Fruit fly (Drosophila melanogaster): ENCODE data around the gene CG8891.

CG8891 gene

DNA sequence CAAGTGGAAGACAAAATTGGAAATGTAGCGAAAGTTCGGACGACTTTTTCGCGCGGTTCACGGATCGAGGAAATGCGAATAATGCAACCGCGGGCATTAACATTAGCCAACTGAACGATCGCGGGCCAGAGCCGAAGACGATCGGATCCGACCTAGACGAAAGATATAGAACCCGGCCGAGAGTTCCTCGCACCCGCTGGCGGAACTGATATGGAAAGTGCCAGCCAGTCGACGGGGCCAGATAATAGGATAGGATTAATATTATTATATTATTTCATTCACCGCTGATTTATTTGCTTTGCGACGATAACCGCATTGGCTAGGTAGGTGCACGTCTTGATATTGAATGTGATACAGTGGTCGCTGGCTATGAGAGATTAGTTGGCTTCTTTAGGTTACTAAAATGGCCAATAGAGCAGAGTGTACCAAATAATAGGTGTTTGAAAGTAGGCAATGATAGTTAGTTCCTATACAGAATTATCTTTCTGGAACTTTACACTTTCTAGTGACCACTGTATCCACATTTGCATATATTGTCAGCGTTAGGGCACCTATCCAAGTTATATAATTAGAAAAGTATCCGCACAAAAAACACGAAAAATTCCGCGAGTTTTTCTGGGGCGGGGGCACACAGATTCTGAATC, 20.3 kb upstream of the CG8891 start:
- peak; percentile 60 for TF ChIP-seq CG12605 (GFP tag; IDR thresholded peaks at IDR 0.05)
- TF ChIP-seq D1 (tag; optimal IDR thresholded peaks at IDR 0.05) = no peak
- peak; percentile 80 for TF ChIP-seq EcR (GFP tag; optimal IDR thresholded peaks at IDR 0.05)
- TF ChIP-seq gl (tag; optimal IDR thresholded peaks at IDR 0.05) = no peak
- peak; percentile 78 for TF ChIP-seq CG8301 (tag; optimal IDR thresholded peaks at IDR 0.05)
- no peak for TF ChIP-seq CG13204 (GFP tag; optimal IDR thresholded peaks at IDR 0.05)
- TF ChIP-seq CG4496 (GFP tag; IDR thresholded peaks at IDR 0.05) = peak; percentile 87
- peak; percentile 52 for TF ChIP-seq CG15710 (tag; optimal IDR thresholded peaks at IDR 0.05)
- TF ChIP-seq CG34367 (tag; optimal IDR thresholded peaks at IDR 0.05) = peak; percentile 54
- TF ChIP-seq Snoo (tag; optimal IDR thresholded peaks at IDR 0.05) = peak; percentile 37
- TF ChIP-seq CG14655 (GFP tag; optimal IDR thresholded peaks at IDR 0.05) = peak; percentile 84
- peak; percentile 65 for TF ChIP-seq Pif1B (GFP tag; optimal IDR thresholded peaks at IDR 0.05)
- TF ChIP-seq CG8159 (tag; optimal IDR thresholded peaks at IDR 0.05) = peak; percentile 62
- peak; percentile 36; the same call in 1 of the 2 replicates for TF ChIP-seq CG10348 (GFP tag; IDR thresholded peaks at IDR 0.05)
- TF ChIP-seq Pif1A (GFP tag; optimal IDR thresholded peaks at IDR 0.05) = peak; percentile 68
- peak; percentile 83 for TF ChIP-seq rn (GFP tag; IDR thresholded peaks at IDR 0.05)
- TF ChIP-seq fd96Ca (GFP tag; IDR thresholded peaks at IDR 0.05) = peak; percentile 92
- peak; percentile 53 for TF ChIP-seq CG9948 (tag; optimal IDR thresholded peaks at IDR 0.05)
- TF ChIP-seq CG32121 (GFP tag; IDR thresholded peaks at IDR 0.05) = peak; percentile 87
- TF ChIP-seq CG17806 (tag; optimal IDR thresholded peaks at IDR 0.05) = peak; percentile 48
- TF ChIP-seq Ets98B (GFP tag; IDR thresholded peaks at IDR 0.05) = peak; percentile 90

DNA sequence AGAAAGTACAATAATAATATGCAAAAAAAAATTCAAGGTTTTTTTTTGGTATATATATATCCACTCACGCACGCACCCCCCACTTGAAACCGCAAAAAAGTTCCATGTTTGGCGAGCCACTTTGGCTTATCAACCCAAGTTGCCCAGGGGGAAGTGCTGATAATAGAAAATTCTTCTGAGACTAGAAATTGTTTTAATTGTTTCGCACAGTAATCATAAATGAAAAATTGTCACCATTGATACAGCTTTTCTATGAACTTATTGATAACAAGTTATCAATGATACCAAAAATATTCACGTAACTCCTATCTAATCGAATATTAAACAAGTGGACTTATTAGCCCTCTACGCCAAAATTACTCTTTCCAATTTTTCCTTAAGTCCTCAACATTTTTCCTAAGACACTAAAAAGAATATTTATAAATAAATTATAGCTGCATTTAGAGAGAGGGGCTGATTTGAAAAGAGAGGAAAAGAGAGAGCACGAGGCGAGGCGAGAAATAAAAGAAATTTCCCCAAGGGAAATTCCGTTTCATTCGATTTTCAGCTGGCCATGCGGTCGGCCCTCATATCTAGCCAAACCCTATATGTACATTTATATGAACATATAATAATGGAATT, 19.5 kb upstream of the CG8891 start:
- TF ChIP-seq CG8159 (tag; optimal IDR thresholded peaks at IDR 0.05) (no peak), fd96Ca (GFP tag; IDR thresholded peaks at IDR 0.05) (no peak), Snoo (tag; optimal IDR thresholded peaks at IDR 0.05) (no peak), CG17806 (tag; optimal IDR thresholded peaks at IDR 0.05) (no peak), CG15710 (tag; optimal IDR thresholded peaks at IDR 0.05) (no peak), CG13204 (GFP tag; optimal IDR thresholded peaks at IDR 0.05) (no peak)

DNA sequence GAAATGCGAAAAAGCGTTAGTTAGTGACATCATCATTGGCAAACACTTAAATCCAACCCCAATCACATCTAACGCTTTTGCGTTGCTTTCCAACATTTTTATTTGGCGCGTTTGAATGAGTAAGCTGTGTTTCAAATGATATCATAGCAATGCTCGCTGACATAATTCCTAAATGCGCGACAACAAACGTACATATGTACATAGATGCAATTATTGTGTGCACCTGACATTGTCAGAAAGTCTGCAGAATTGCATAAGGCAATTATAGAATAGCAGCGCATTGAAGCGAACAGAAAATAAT, 19.0 kb upstream of the CG8891 start:
- TF ChIP-seq CG10348 (GFP tag; IDR thresholded peaks at IDR 0.05) (no peak), D1 (tag; optimal IDR thresholded peaks at IDR 0.05) (no peak), Ets98B (GFP tag; IDR thresholded peaks at IDR 0.05) (no peak), CG9948 (tag; optimal IDR thresholded peaks at IDR 0.05) (no peak), Pif1A (GFP tag; optimal IDR thresholded peaks at IDR 0.05) (no peak), CG17806 (tag; optimal IDR thresholded peaks at IDR 0.05) (no peak), CG32121 (GFP tag; IDR thresholded peaks at IDR 0.05) (no peak), rn (GFP tag; IDR thresholded peaks at IDR 0.05) (no peak), CG15710 (tag; optimal IDR thresholded peaks at IDR 0.05) (no peak), CG12605 (GFP tag; IDR thresholded peaks at IDR 0.05) (no peak), Snoo (tag; optimal IDR thresholded peaks at IDR 0.05) (no peak), CG8159 (tag; optimal IDR thresholded peaks at IDR 0.05) (no peak), gl (tag; optimal IDR thresholded peaks at IDR 0.05) (no peak), CG34367 (tag; optimal IDR thresholded peaks at IDR 0.05) (no peak), CG8301 (tag; optimal IDR thresholded peaks at IDR 0.05) (no peak), CG14655 (GFP tag; optimal IDR thresholded peaks at IDR 0.05) (no peak), fd96Ca (GFP tag; IDR thresholded peaks at IDR 0.05) (no peak), CG13204 (GFP tag; optimal IDR thresholded peaks at IDR 0.05) (no peak), EcR (GFP tag; optimal IDR thresholded peaks at IDR 0.05) (no peak), CG4496 (GFP tag; IDR thresholded peaks at IDR 0.05) (no peak)

DNA sequence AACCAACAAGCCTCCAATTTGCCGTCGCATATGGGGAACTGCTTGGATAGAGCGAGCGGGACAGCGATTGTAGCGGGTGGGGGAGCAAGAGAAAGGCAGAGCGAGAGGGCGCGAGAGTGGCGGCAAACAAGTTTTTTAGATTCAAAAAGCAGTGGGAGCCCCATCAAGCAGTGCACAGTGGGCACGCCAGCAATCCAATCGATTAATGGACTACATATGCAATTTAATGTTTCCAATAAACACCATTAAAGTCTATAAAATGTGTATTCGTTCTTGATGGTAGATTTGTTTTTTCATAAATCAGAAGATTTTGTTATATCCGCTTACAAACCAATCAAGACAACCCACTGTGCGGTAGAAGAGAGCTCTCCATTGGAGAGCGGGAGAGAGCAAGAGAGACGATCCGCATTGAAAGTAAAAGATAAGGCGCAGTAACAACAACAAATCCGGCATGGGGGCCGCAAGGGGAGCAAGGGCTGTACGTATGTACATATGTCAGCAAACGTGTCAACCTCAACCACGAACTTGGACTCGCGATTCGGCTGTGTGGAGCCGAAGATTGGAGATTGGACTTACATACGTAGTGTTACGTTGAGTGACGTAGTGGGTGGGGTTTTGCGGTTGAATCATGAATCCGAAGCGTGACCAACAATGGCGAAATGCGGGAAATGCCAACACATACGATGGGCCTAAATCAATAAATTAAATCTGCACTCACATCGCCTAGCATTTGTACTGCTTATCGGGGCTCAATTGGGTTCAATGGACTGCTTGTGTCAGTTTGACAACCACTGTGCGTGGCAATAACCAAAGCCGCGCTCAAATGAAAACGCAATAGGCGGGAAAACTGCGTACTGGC, 18.5 kb upstream of the CG8891 start:
- TF ChIP-seq CG8301 (tag; optimal IDR thresholded peaks at IDR 0.05) = peak; percentile 100
- peak; percentile 99 for TF ChIP-seq CG12605 (GFP tag; IDR thresholded peaks at IDR 0.05)
- peak; percentile 99 for TF ChIP-seq CG32121 (GFP tag; IDR thresholded peaks at IDR 0.05)
- TF ChIP-seq Pif1B (GFP tag; optimal IDR thresholded peaks at IDR 0.05) = peak; percentile 99
- peak; percentile 99 for TF ChIP-seq Snoo (tag; optimal IDR thresholded peaks at IDR 0.05)
- TF ChIP-seq gl (tag; optimal IDR thresholded peaks at IDR 0.05) = peak; percentile 98
- TF ChIP-seq CG14655 (GFP tag; optimal IDR thresholded peaks at IDR 0.05) = peak; percentile 100
- TF ChIP-seq fd96Ca (GFP tag; IDR thresholded peaks at IDR 0.05) = peak; percentile 99
- peak; percentile 98 for TF ChIP-seq CG15710 (tag; optimal IDR thresholded peaks at IDR 0.05)
- peak; percentile 96 for TF ChIP-seq CG10348 (GFP tag; IDR thresholded peaks at IDR 0.05)
- TF ChIP-seq CG9948 (tag; optimal IDR thresholded peaks at IDR 0.05) = peak; percentile 99
- TF ChIP-seq EcR (GFP tag; optimal IDR thresholded peaks at IDR 0.05) = peak; percentile 95
- TF ChIP-seq CG34367 (tag; optimal IDR thresholded peaks at IDR 0.05) = peak; percentile 99
- TF ChIP-seq CG13204 (GFP tag; optimal IDR thresholded peaks at IDR 0.05) = peak; percentile 96
- peak; percentile 99 for TF ChIP-seq CG17806 (tag; optimal IDR thresholded peaks at IDR 0.05)
- TF ChIP-seq CG4496 (GFP tag; IDR thresholded peaks at IDR 0.05) = peak; percentile 100
- TF ChIP-seq Ets98B (GFP tag; IDR thresholded peaks at IDR 0.05) = peak; percentile 100
- TF ChIP-seq D1 (tag; optimal IDR thresholded peaks at IDR 0.05) = peak; percentile 94
- TF ChIP-seq rn (GFP tag; IDR thresholded peaks at IDR 0.05) = peak; percentile 98
- peak; percentile 99 for TF ChIP-seq CG8159 (tag; optimal IDR thresholded peaks at IDR 0.05)
- peak; percentile 99 for TF ChIP-seq Pif1A (GFP tag; optimal IDR thresholded peaks at IDR 0.05)
